Fruit fly (Drosophila melanogaster): ENCODE measurements around the gene Or71a.

DNA sequence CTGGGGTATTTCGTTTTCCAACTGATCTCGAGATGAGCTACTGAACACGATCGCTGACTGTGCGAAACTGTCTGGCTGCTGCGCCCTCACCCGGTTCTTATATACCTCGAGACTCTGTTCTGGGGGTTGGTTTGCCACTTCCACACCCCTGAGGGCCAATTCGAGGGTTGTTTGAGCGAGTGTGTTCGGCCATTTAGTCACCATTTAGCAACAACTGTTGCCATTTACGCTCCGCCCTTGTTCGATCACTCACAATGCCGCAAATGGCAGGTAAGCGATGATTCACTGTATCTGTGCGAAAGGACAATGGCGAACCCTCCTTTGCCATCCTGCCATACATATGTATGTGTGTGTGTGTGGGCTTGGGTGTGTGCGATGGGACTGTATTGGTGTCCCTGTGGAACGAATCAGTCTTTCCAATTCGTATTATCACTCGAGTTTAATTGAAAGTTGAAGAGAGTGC, 34.3 kb downstream of the Or71a start, which contains the start of gene ind:
- TF ChIP-seq ttk (optimal IDR thresholded peaks at IDR 0.05) (no peak), Sin3A (optimal IDR thresholded peaks at IDR 0.05) (no peak), psq (optimal IDR thresholded peaks at IDR 0.05) (no peak), h (optimal IDR thresholded peaks at IDR 0.05) (no peak), insv (optimal IDR thresholded peaks at IDR 0.05) (no peak)
